Worm (Caenorhabditis elegans) whole organism, L1 larva: ENCODE data around the gene let-711.

Experiments used
- C04F5.9 ChIP-seq: sonication (generic microtip); optimal IDR thresholded peaks from 2 replicates; lab custom pipeline; 2016; ENCODE audit warnings: missing genetic modification characterization, missing compliant biosample characterization
- C16A3.4 ChIP-seq: fragments of 150-350 bp; optimal IDR thresholded peaks from 2 replicates; lab custom pipeline; 2014; ENCODE audit warnings: missing biosample characterization, missing genetic modification characterization
- aly-2 ChIP-seq: fragments of 150-350 bp; optimal IDR thresholded peaks from 2 replicates; lab custom pipeline; 2014; ENCODE audit warnings: missing biosample characterization, missing genetic modification characterization
- blmp-1 ChIP-seq: fragments of 150-350 bp; optimal IDR thresholded peaks from 2 replicates; lab custom pipeline; 2014; ENCODE audit warnings: missing biosample characterization, missing genetic modification characterization
- ceh-63 ChIP-seq: fragments of 200-800 bp; sonication (Bioruptor generic); optimal IDR thresholded peaks from 2 replicates; lab custom pipeline; 2018; ENCODE audit warnings: mild to moderate bottlenecking, missing genetic modification characterization, missing compliant biosample characterization
- ceh-88 ChIP-seq: fragments of 200-800 bp; sonication (Bioruptor generic); IDR thresholded peaks from 2 replicates; pipeline ENCODE4 v1.3.6; 2022; ENCODE audit warnings: missing genetic modification characterization, missing compliant biosample characterization
- dpl-1 ChIP-seq, 3 experiments: fragments of 150-350 bp in 2 of 3; sonication (generic microtip) in 1 of 3; optimal IDR thresholded peaks; 2 replicates each; lab custom pipeline; 2014 to 2017; ENCODE audit warnings: missing biosample characterization in 3 of 3, missing genetic modification characterization in 3 of 3, missing genetic modification reagents in 3 of 3
- efl-1 ChIP-seq, 4 experiments: fragments of 150-350 bp; optimal IDR thresholded peaks in 3 of 4; peaks in 1 of 4; 1 replicate in 1 of 4; 2 replicates in 3 of 4; lab custom pipeline; 2014; ENCODE audit warnings: missing biosample characterization in 2 of 4, missing genetic modification characterization in 2 of 4, missing genetic modification reagents in 2 of 4
- efl-3 ChIP-seq: fragments of 200-800 bp; sonication (Bioruptor generic); optimal IDR thresholded peaks from 2 replicates; lab custom pipeline; 2018; ENCODE audit warnings: mild to moderate bottlenecking, missing genetic modification characterization, missing compliant biosample characterization
- elt-2 ChIP-seq: sonication (generic microtip); optimal IDR thresholded peaks from 2 replicates; lab custom pipeline; 2016; ENCODE audit warnings: missing genetic modification characterization, mild to moderate bottlenecking, inconsistent platforms, missing compliant biosample characterization, missing genetic modification reagents
- fkh-10 ChIP-seq: sonication (generic microtip); optimal IDR thresholded peaks from 2 replicates; lab custom pipeline; 2017; ENCODE audit warnings: missing biosample characterization, missing genetic modification reagents, missing genetic modification characterization
- hpl-2 ChIP-seq: fragments of 150-350 bp; optimal IDR thresholded peaks from 2 replicates; lab custom pipeline; 2014; ENCODE audit warnings: missing biosample characterization, missing genetic modification reagents, missing genetic modification characterization
- isw-1 ChIP-seq: fragments of 200-800 bp; sonication (Bioruptor generic); IDR thresholded peaks from 2 replicates; pipeline ENCODE4 v1.3.6; 2022; ENCODE audit warnings: missing genetic modification characterization, missing compliant biosample characterization
- lin-14 ChIP-seq: fragments of 200-800 bp; sonication (Bioruptor generic); optimal IDR thresholded peaks from 2 replicates; lab custom pipeline; 2018; ENCODE audit warnings: mild to moderate bottlenecking, missing genetic modification characterization, moderate library complexity, missing compliant biosample characterization
- lin-15B ChIP-seq: fragments of 150-350 bp; sonication (generic microtip); optimal IDR thresholded peaks from 3 replicates; lab custom pipeline; 2014; ENCODE audit warnings: missing biosample characterization, missing genetic modification characterization
- lin-35 ChIP-seq, 2 experiments: fragments of 150-350 bp; optimal IDR thresholded peaks; 2 replicates each; lab custom pipeline; 2014; ENCODE audit warnings: missing biosample characterization in 2 of 2, missing genetic modification characterization in 2 of 2, missing genetic modification reagents in 2 of 2
- lsy-2 ChIP-seq, 2 experiments: fragments of 150-350 bp; optimal IDR thresholded peaks; 2 replicates each; lab custom pipeline; 2014; ENCODE audit warnings: missing biosample characterization in 2 of 2, missing genetic modification characterization in 2 of 2
- mef-2 ChIP-seq: fragments of 150-350 bp; optimal IDR thresholded peaks from 2 replicates; lab custom pipeline; 2014; ENCODE audit warnings: missing biosample characterization, missing genetic modification characterization
- nhr-12 ChIP-seq: sonication (generic microtip); optimal IDR thresholded peaks from 2 replicates; lab custom pipeline; 2017; ENCODE audit warnings: missing biosample characterization, missing genetic modification characterization
- nhr-20 ChIP-seq: sonication (generic microtip); optimal IDR thresholded peaks from 2 replicates; lab custom pipeline; 2016; ENCODE audit warnings: mild to moderate bottlenecking, missing genetic modification characterization, missing compliant biosample characterization
- nhr-237 ChIP-seq: fragments of 150-350 bp; optimal IDR thresholded peaks from 2 replicates; lab custom pipeline; 2014; ENCODE audit warnings: missing biosample characterization, missing genetic modification characterization
- nhr-71 ChIP-seq: sonication (generic microtip); optimal IDR thresholded peaks from 2 replicates; lab custom pipeline; 2016; ENCODE audit warnings: mild to moderate bottlenecking, missing genetic modification characterization, moderate library complexity, missing compliant biosample characterization
- nhr-76 ChIP-seq: sonication (generic microtip); optimal IDR thresholded peaks from 2 replicates; lab custom pipeline; 2017; ENCODE audit warnings: missing biosample characterization, missing genetic modification characterization
- nhr-77 ChIP-seq: fragments of 150-350 bp; optimal IDR thresholded peaks from 2 replicates; lab custom pipeline; 2014; ENCODE audit warnings: missing biosample characterization, missing genetic modification characterization
- nhr-85 ChIP-seq: sonication (generic microtip); peaks from one replicate; lab custom pipeline; 2016; ENCODE audit warnings: missing genetic modification characterization, inconsistent platforms, missing compliant biosample characterization
- pag-3 ChIP-seq: sonication (generic microtip); optimal IDR thresholded peaks from 2 replicates; lab custom pipeline; 2017; ENCODE audit warnings: missing genetic modification characterization, mild to moderate bottlenecking, missing compliant biosample characterization, antibody characterized with exemption, borderline replicate concordance; ENCODE audit not compliant: insufficient read depth
- pax-3 ChIP-seq: fragments of 200-800 bp; sonication (Bioruptor generic); optimal IDR thresholded peaks from 2 replicates; lab custom pipeline; 2018; ENCODE audit warnings: mild to moderate bottlenecking, missing genetic modification characterization, moderate library complexity, missing compliant biosample characterization
- pqm-1 ChIP-seq: sonication (generic microtip); optimal IDR thresholded peaks from 3 replicates; lab custom pipeline; 2017; ENCODE audit warnings: missing biosample characterization, missing genetic modification characterization
- rnt-1 ChIP-seq: sonication (generic microtip); optimal IDR thresholded peaks from 2 replicates; lab custom pipeline; 2016; ENCODE audit warnings: mild to moderate bottlenecking, missing genetic modification characterization, moderate library complexity, missing compliant biosample characterization
- snu-23 ChIP-seq: sonication (generic microtip); optimal IDR thresholded peaks from 2 replicates; lab custom pipeline; 2016; ENCODE audit warnings: missing genetic modification characterization, missing compliant biosample characterization
- sptf-1 ChIP-seq: fragments of 150-350 bp; optimal IDR thresholded peaks from 2 replicates; lab custom pipeline; 2014; ENCODE audit warnings: missing biosample characterization, missing genetic modification characterization
- tbx-2 ChIP-seq: sonication (generic microtip); optimal IDR thresholded peaks from 2 replicates; lab custom pipeline; 2016; ENCODE audit warnings: missing genetic modification characterization, missing compliant biosample characterization
- unc-130 ChIP-seq: fragments of 150-350 bp; optimal IDR thresholded peaks from 2 replicates; lab custom pipeline; 2017; ENCODE audit warnings: missing biosample characterization, missing genetic modification characterization, inconsistent platforms
- unc-30 ChIP-seq: sonication (generic microtip); optimal IDR thresholded peaks from 2 replicates; lab custom pipeline; 2017; ENCODE audit warnings: missing biosample characterization, missing genetic modification characterization
- unc-98 ChIP-seq: fragments of 200-800 bp; sonication (Bioruptor generic); IDR thresholded peaks from 2 replicates; pipeline ENCODE4 v1.3.6; 2022; ENCODE audit warnings: missing genetic modification characterization, missing compliant biosample characterization
- xbp-1 ChIP-seq: sonication (generic microtip); optimal IDR thresholded peaks from 2 replicates; lab custom pipeline; 2016; ENCODE audit warnings: missing genetic modification characterization, missing compliant biosample characterization
- zip-4 ChIP-seq: fragments of 200-800 bp; sonication (Bioruptor generic); optimal IDR thresholded peaks from 2 replicates; lab custom pipeline; 2018; ENCODE audit warnings: mild to moderate bottlenecking, missing genetic modification characterization, moderate library complexity, missing compliant biosample characterization

The let-711 gene

DNA sequence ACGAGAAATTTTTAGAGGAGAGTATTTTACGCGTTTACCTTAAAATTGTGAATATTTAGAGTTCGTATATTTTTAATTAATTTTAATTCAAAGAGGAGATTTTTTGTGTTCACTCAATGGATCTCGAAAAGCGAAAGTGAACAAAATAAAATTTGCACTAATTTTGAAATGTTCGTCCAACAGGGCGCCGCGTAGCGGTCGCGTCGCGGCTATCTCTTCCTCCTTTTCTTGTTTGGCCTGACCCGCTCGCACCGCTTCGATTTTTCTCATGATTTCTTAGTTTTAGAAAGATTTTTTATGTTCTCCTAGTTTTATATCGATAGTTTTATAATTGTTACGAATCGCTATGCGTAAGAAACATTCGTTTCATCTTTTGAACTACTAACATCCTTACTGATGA is 4.9 kb downstream of the let-711 start:
- TF ChIP-seq unc-30 (tag; lab: Kevin White, UChicago) (no peak), C16A3.4 (tag; lab: Kevin White, UChicago) (no peak), nhr-237 (no peak), mef-2 (tag; lab: Kevin White, UChicago) (no peak), sptf-1 (tag; lab: Kevin White, UChicago) (no peak), nhr-76 (tag; lab: Kevin White, UChicago) (no peak), dpl-1 (GFP tag; optimal IDR thresholded peaks at IDR 0.05; lab: Kevin White, UChicago) (peak in 1 of 3 experiments; percentile 37), lin-35 (GFP tag; optimal IDR thresholded peaks at IDR 0.05; lab: Kevin White, UChicago) (peak in 1 of 2 experiments; percentile 35), pax-3 (tag; lab: Kevin White, UChicago) (no peak), blmp-1 (tag; lab: Kevin White, UChicago) (peak; percentile 90), xbp-1 (no peak), lin-14 (GFP tag; lab: Kevin White, UChicago) (peak; percentile 54), C04F5.9 (tag; lab: Kevin White, UChicago) (no peak), nhr-77 (tag; lab: Kevin White, UChicago) (no peak), isw-1 (no peak), ceh-63 (GFP tag; lab: Kevin White, UChicago) (no peak), nhr-85 (tag; lab: Kevin White, UChicago) (no peak), lin-15B (tag; lab: Kevin White, UChicago) (peak; percentile 1), aly-2 (no peak), nhr-12 (no peak), lsy-2 (tag; optimal IDR thresholded peaks at IDR 0.05; lab: Kevin White, UChicago) (peak in 1 of 2 experiments; percentile 43), zip-4 (no peak), fkh-10 (no peak), efl-1 (optimal IDR thresholded peaks at IDR 0.05; lab: Kevin White, UChicago) (peak in 1 of 2 experiments; percentile 25), efl-1 (GFP tag; optimal IDR thresholded peaks at IDR 0.05 in 1 of 2; lab: Kevin White, UChicago) (peak; percentile 11 to 48), efl-3 (no peak), rnt-1 (no peak)

DNA sequence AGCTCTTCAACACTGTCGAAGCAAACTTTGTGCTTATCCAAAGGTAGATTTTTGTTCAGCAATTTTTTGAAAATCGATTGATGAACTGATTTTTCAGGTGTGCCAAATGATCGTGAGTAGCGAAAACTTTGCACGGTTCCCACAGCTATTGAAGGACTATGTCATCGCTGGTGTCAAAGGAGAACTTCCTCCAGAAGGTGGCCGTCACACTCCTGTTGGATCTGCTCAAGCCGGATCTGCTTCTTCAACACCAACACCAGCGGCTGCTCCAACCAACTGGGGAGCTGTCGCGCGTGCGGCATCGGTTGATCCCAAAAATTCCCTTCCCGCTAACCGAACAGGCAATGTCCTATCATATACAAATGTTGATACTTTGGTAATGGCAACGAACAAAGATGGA is 6.9 kb downstream of the let-711 start:
- no peak for TF ChIP-seq nhr-71 (tag; lab: Kevin White, UChicago)
- no peak for TF ChIP-seq efl-1 (optimal IDR thresholded peaks at IDR 0.05; lab: Kevin White, UChicago)
- peak in 1 of 2 experiments; percentile 51 for TF ChIP-seq efl-1 (GFP tag; optimal IDR thresholded peaks at IDR 0.05 in 1 of 2; lab: Kevin White, UChicago)
- TF ChIP-seq, all 84 proteins: peak for 1

DNA sequence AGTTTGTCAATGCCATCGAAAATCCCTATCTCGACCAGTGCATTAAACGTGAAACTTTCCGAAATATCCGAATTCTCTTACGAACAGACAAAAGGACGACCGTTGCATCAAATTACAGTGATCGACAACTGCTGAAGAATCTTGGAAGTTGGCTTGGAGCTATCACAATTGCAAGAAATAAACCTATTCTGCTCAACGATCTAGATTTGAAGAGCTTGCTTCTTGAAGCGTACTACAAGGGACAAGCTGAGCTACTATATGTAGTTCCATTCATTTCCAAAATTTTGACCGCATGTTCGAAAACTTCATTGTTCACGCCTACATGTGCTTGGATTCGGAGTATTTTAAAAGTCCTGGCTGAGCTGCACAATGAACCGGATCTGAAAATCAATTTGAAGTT is 7.5 kb downstream of the let-711 start:
- no peak for TF ChIP-seq unc-130 (tag; lab: Kevin White, UChicago)
- no peak for TF ChIP-seq nhr-20 (tag; lab: Kevin White, UChicago)
- no peak for TF ChIP-seq pqm-1 (tag; lab: Kevin White, UChicago)
- TF ChIP-seq ceh-88 (GFP tag; lab: Robert Waterston, UW) = no peak
- no peak for TF ChIP-seq efl-1 (optimal IDR thresholded peaks at IDR 0.05; lab: Kevin White, UChicago)
- peak in 1 of 2 experiments; percentile 72 for TF ChIP-seq efl-1 (GFP tag; optimal IDR thresholded peaks at IDR 0.05 in 1 of 2; lab: Kevin White, UChicago)
- no peak for TF ChIP-seq elt-2 (tag; lab: Kevin White, UChicago)

DNA sequence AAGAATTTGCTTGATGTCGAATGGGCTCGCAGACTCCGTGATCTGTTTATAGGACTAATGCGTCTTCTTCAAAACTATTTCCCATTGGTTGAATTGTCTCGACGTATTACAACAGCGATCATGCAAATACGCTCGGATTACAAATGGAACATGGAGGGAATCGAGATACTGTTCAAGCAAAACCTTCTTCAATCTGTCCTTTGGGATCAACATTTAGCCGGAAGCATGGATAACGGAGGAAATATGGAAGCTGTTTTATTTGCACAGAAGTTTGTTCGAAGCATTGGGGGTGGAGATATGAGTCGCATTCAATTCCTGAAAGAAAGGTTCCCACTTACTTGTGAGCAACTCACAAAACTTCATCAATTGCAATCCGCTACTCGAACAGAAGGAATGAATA is 9.2 kb downstream of the let-711 start:
- TF ChIP-seq pag-3 (tag; lab: Kevin White, UChicago) = no peak
- no peak for TF ChIP-seq tbx-2 (tag; lab: Kevin White, UChicago)
- no peak for TF ChIP-seq hpl-2 (GFP tag; lab: Kevin White, UChicago)
- no peak for TF ChIP-seq efl-1 (optimal IDR thresholded peaks at IDR 0.05; lab: Kevin White, UChicago)
- TF ChIP-seq efl-1 (GFP tag; optimal IDR thresholded peaks at IDR 0.05 in 1 of 2; lab: Kevin White, UChicago) = peak in 1 of 2 experiments; percentile 41
- TF ChIP-seq unc-98 (GFP tag; lab: Robert Waterston, UW) = no peak
- no peak for TF ChIP-seq snu-23 (GFP tag; lab: Kevin White, UChicago)
